Worm (Caenorhabditis elegans) whole organism, mixed stage, embryonic: Measurements from ENCODE around the gene svh-11.

Source experiments
- ceh-43 ChIP-seq: fragments of 200-800 bp; sonication (Bioruptor generic); optimal IDR thresholded peaks from 2 replicates; lab custom pipeline; 2018; ENCODE audit warnings: mild to moderate bottlenecking, missing genetic modification characterization, moderate library complexity, missing compliant biosample characterization
- ces-1 ChIP-seq: fragments of 150-350 bp; optimal IDR thresholded peaks from 2 replicates; lab custom pipeline; 2014; ENCODE audit warnings: missing biosample characterization, missing genetic modification reagents, missing genetic modification characterization
- elt-1 ChIP-seq: sonication (generic microtip); optimal IDR thresholded peaks from 2 replicates; lab custom pipeline; 2017; ENCODE audit warnings: missing genetic modification characterization, mild to moderate bottlenecking, missing compliant biosample characterization, antibody characterized with exemption, moderate library complexity, borderline replicate concordance; ENCODE audit not compliant: insufficient read depth
- ham-2 ChIP-seq: fragments of 200-800 bp; sonication (Bioruptor generic); optimal IDR thresholded peaks from 2 replicates; lab custom pipeline; 2018; ENCODE audit warnings: mild to moderate bottlenecking, missing genetic modification characterization, missing compliant biosample characterization
- lin-13 ChIP-seq: fragments of 150-350 bp; optimal IDR thresholded peaks from 2 replicates; lab custom pipeline; 2014; ENCODE audit warnings: missing biosample characterization, missing genetic modification characterization
- mls-2 ChIP-seq: sonication (generic microtip); optimal IDR thresholded peaks from 2 replicates; lab custom pipeline; 2016; ENCODE audit warnings: mild to moderate bottlenecking, missing genetic modification characterization, moderate library complexity, missing compliant biosample characterization
- nhr-12 ChIP-seq: fragments of 150-350 bp; optimal IDR thresholded peaks from 2 replicates; lab custom pipeline; 2014; ENCODE audit warnings: missing biosample characterization, missing genetic modification characterization
- nhr-2 ChIP-seq: fragments of 150-350 bp; optimal IDR thresholded peaks from 2 replicates; lab custom pipeline; 2014; ENCODE audit warnings: missing biosample characterization, missing genetic modification characterization
- nhr-237 ChIP-seq: fragments of 150-350 bp; optimal IDR thresholded peaks from 2 replicates; lab custom pipeline; 2014; ENCODE audit warnings: missing biosample characterization, missing genetic modification characterization
- nhr-28 ChIP-seq: fragments of 150-350 bp; optimal IDR thresholded peaks from 2 replicates; lab custom pipeline; 2014; ENCODE audit warnings: missing biosample characterization, missing genetic modification characterization
- nhr-76 ChIP-seq: sonication (generic microtip); optimal IDR thresholded peaks from 2 replicates; lab custom pipeline; 2017; ENCODE audit warnings: missing biosample characterization, missing genetic modification characterization
- unc-39 ChIP-seq: fragments of 150-350 bp; optimal IDR thresholded peaks from 2 replicates; lab custom pipeline; 2014; ENCODE audit warnings: missing biosample characterization, missing genetic modification characterization
- unc-62 ChIP-seq: fragments of 150-350 bp; optimal IDR thresholded peaks from 2 replicates; lab custom pipeline; 2014; ENCODE audit warnings: missing biosample characterization, missing genetic modification reagents, missing genetic modification characterization
- ztf-11 ChIP-seq: fragments of 150-350 bp; optimal IDR thresholded peaks from 2 replicates; lab custom pipeline; 2014; ENCODE audit warnings: missing biosample characterization, missing genetic modification characterization

DNA sequence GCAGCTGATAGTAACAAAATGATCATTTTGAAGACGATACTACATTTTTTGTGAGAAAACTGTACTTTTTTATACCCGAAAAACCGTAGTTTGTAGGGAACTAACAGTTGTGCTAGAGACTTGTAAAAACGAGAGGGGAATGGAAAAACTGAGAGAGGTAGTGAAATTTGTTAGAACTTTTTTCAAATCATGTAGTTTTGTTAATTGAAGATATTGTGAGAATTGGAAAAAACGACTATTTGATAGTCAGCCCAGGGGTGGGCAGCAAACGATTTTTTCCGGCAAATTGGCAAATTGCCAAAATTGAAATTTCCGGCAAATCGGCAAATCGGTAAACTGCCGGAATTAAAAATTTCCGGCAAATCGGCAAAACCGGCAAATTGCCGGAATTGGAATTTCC is 42.4 kb downstream of the svh-11 start, which contains the start of gene cyp-33C6:
- TF ChIP-seq nhr-2 (tag; lab: Kevin White, UChicago) = no peak
- TF ChIP-seq ztf-11 (tag; lab: Kevin White, UChicago) = no peak
- no peak for TF ChIP-seq lin-13 (tag; lab: Kevin White, UChicago)
- no peak for TF ChIP-seq elt-1
- no peak for TF ChIP-seq unc-62 (GFP tag; lab: Kevin White, UChicago)
- TF ChIP-seq nhr-28 = no peak
- TF ChIP-seq ces-1 = no peak
- TF ChIP-seq nhr-237 (tag; lab: Kevin White, UChicago) = no peak
- no peak for TF ChIP-seq nhr-76 (tag; lab: Kevin White, UChicago)
- TF ChIP-seq mls-2 (tag; lab: Kevin White, UChicago) = no peak
- no peak for TF ChIP-seq ham-2 (GFP tag; lab: Kevin White, UChicago)
- no peak for TF ChIP-seq nhr-12 (tag; lab: Kevin White, UChicago)
- TF ChIP-seq unc-39 (tag; lab: Kevin White, UChicago) = no peak
- TF ChIP-seq ceh-43 (GFP tag; lab: Kevin White, UChicago) = no peak
